Fruit fly (Drosophila melanogaster): ENCODE measurements around the gene CG5506.

The CG5506 gene

dm6 chr3L:17835074-17835473 lies 49.1 kb downstream of the CG5506 start, which contains the start of gene CG32189:
Gene CG32189, minus strand, starts transcription at chr3L:17835174.
- TF ChIP-seq OdsH (GFP tag; optimal IDR thresholded peaks at IDR 0.05): no peak
- no peak for TF ChIP-seq CG7368 (GFP tag; optimal IDR thresholded peaks at IDR 0.05)

Data from whole organism, prepupa.